Worm (Caenorhabditis elegans) whole organism, mixed stage, embryonic: ENCODE results near the gene T11G6.2.

Source experiments
- lin-13 ChIP-seq: fragments of 150-350 bp; optimal IDR thresholded peaks from 2 replicates; lab custom pipeline; 2014; ENCODE audit warnings: missing biosample characterization, missing genetic modification characterization
- lsy-2 ChIP-seq: fragments of 150-350 bp; optimal IDR thresholded peaks from 2 replicates; lab custom pipeline; 2014; ENCODE audit warnings: missing biosample characterization, missing genetic modification characterization
- mls-2 ChIP-seq: sonication (generic microtip); optimal IDR thresholded peaks from 2 replicates; lab custom pipeline; 2016; ENCODE audit warnings: mild to moderate bottlenecking, missing genetic modification characterization, moderate library complexity, missing compliant biosample characterization
- nhr-12 ChIP-seq: fragments of 150-350 bp; optimal IDR thresholded peaks from 2 replicates; lab custom pipeline; 2014; ENCODE audit warnings: missing biosample characterization, missing genetic modification characterization
- nhr-2 ChIP-seq: fragments of 150-350 bp; optimal IDR thresholded peaks from 2 replicates; lab custom pipeline; 2014; ENCODE audit warnings: missing biosample characterization, missing genetic modification characterization
- nhr-28 ChIP-seq: fragments of 150-350 bp; optimal IDR thresholded peaks from 2 replicates; lab custom pipeline; 2014; ENCODE audit warnings: missing biosample characterization, missing genetic modification characterization
- unc-62 ChIP-seq: fragments of 150-350 bp; optimal IDR thresholded peaks from 2 replicates; lab custom pipeline; 2014; ENCODE audit warnings: missing biosample characterization, missing genetic modification reagents, missing genetic modification characterization
- ztf-11 ChIP-seq: fragments of 150-350 bp; optimal IDR thresholded peaks from 2 replicates; lab custom pipeline; 2014; ENCODE audit warnings: missing biosample characterization, missing genetic modification characterization

DNA sequence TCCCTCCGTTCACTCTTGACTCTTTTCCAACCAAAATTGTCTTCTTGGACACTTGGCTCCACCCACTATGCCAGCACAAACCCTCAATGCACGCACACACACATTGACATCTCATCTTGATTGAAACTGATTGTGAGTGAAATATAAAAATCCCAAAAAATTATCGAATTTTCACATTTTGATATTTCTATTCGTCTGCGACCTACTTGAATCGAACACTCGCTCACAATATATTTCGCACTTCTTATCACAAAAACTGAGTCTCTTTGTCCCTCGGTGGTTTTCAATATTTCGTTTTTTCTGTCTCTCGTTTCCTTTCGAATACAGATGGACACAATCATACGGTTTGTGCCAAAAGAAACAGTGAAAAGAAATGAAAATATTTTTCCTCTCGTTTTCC, 38.2 kb downstream of the T11G6.2 start:
- TF ChIP-seq mls-2 (tag; lab: Kevin White, UChicago) (no peak), ztf-11 (tag; lab: Kevin White, UChicago) (no peak), lin-13 (tag; lab: Kevin White, UChicago) (no peak), unc-62 (no peak), lsy-2 (tag; lab: Kevin White, UChicago) (no peak), nhr-12 (tag; lab: Kevin White, UChicago) (no peak), nhr-28 (tag; lab: Kevin White, UChicago) (no peak), nhr-2 (tag; lab: Kevin White, UChicago) (no peak)
